Worm (Caenorhabditis elegans) whole organism, L4 larva: Measurements from ENCODE around the gene set-31.
A peak's percentile ranks its signal among the peaks of the same experiment; 100 is the strongest.

Experiments
- F10B5.3 ChIP-seq: sonication (generic microtip); optimal IDR thresholded peaks from 2 replicates; lab custom pipeline; 2016; ENCODE audit warnings: mild to moderate bottlenecking, missing genetic modification characterization, missing compliant biosample characterization
- F49E8.2 ChIP-seq: sonication (generic microtip); optimal IDR thresholded peaks from 2 replicates; lab custom pipeline; 2016; ENCODE audit warnings: missing compliant biosample characterization, mild to moderate bottlenecking, missing genetic modification characterization, borderline replicate concordance
- T26A8.4 ChIP-seq: fragments of 200-800 bp; sonication (Bioruptor generic); IDR thresholded peaks from 2 replicates; pipeline ENCODE4 v1.3.6; 2022; ENCODE audit warnings: missing genetic modification characterization, missing compliant biosample characterization
- Y48G9A.11 ChIP-seq: fragments of 200-800 bp; sonication (Bioruptor generic); IDR thresholded peaks from 2 replicates; pipeline ENCODE4 v1.3.6; 2022; ENCODE audit warnings: missing genetic modification reagents, missing genetic modification characterization, missing compliant biosample characterization
- aha-1 ChIP-seq: fragments of 150-350 bp; peaks from one replicate; lab custom pipeline; 2014; ENCODE audit warnings: missing biosample characterization, missing genetic modification characterization
- ceh-44 ChIP-seq: fragments of 200-800 bp; sonication (Bioruptor generic); IDR thresholded peaks from 2 replicates; pipeline ENCODE4 v1.3.6; 2022; ENCODE audit warnings: missing genetic modification reagents, missing genetic modification characterization, missing compliant biosample characterization
- daf-16 ChIP-seq, 3 experiments: sonication (generic microtip); optimal IDR thresholded peaks; 2 replicates each; lab custom pipeline; 2016 to 2017; ENCODE audit warnings: missing genetic modification characterization in 3 of 3, missing genetic modification reagents in 3 of 3, mild to moderate bottlenecking in 2 of 3, missing compliant biosample characterization in 2 of 3, missing biosample characterization in 1 of 3, moderate library complexity in 1 of 3
- dmd-6 ChIP-seq: fragments of 200-800 bp; sonication (Bioruptor generic); IDR thresholded peaks from 2 replicates; pipeline ENCODE4 v1.3.6; 2022; ENCODE audit warnings: missing genetic modification reagents, missing genetic modification characterization, missing compliant biosample characterization
- dmd-8 ChIP-seq: fragments of 200-800 bp; sonication (Bioruptor generic); IDR thresholded peaks from 2 replicates; pipeline ENCODE4 v1.3.6; 2022; ENCODE audit warnings: missing genetic modification characterization, missing compliant biosample characterization
- dmd-9 ChIP-seq: fragments of 200-800 bp; sonication (Bioruptor generic); IDR thresholded peaks from 2 replicates; pipeline ENCODE4 v1.3.6; 2022; ENCODE audit warnings: missing genetic modification reagents, missing genetic modification characterization, missing compliant biosample characterization
- dve-1 ChIP-seq: sonication (generic microtip); optimal IDR thresholded peaks from 2 replicates; lab custom pipeline; 2017; ENCODE audit warnings: antibody characterized with exemption, mild to moderate bottlenecking, missing genetic modification characterization, missing compliant biosample characterization; ENCODE audit not compliant: insufficient read depth
- egl-43 ChIP-seq: fragments of 200-800 bp; sonication (Bioruptor generic); IDR thresholded peaks from 2 replicates; pipeline ENCODE4 v1.3.6; 2022; ENCODE audit warnings: missing genetic modification reagents, missing genetic modification characterization, missing compliant biosample characterization
- hlh-11 ChIP-seq: fragments of 200-800 bp; sonication (Bioruptor generic); optimal IDR thresholded peaks from 2 replicates; lab custom pipeline; 2018; ENCODE audit warnings: mild to moderate bottlenecking, missing genetic modification characterization, missing compliant biosample characterization
- hmg-1.1 ChIP-seq: fragments of 200-800 bp; sonication (Bioruptor generic); IDR thresholded peaks from 2 replicates; pipeline ENCODE4 v1.3.6; 2022; ENCODE audit warnings: missing genetic modification reagents, missing genetic modification characterization, missing compliant biosample characterization
- lin-38 ChIP-seq: fragments of 200-800 bp; sonication (Bioruptor generic); IDR thresholded peaks from 2 replicates; pipeline ENCODE4 v1.3.6; 2022; ENCODE audit warnings: missing genetic modification reagents, missing genetic modification characterization, missing compliant biosample characterization
- madf-5 ChIP-seq, 2 experiments: fragments of 200-800 bp; sonication (Bioruptor generic); IDR thresholded peaks; 2 replicates each; pipeline ENCODE4 v1.3.6; 2022; ENCODE audit warnings: missing compliant biosample characterization in 2 of 2, missing genetic modification characterization in 2 of 2
- mdl-1 ChIP-seq, 2 experiments: fragments of 150-350 bp in 1 of 2; sonication (generic microtip) in 1 of 2; optimal IDR thresholded peaks; 2 replicates each; lab custom pipeline; 2014 to 2017; ENCODE audit warnings: missing biosample characterization in 2 of 2, missing genetic modification characterization in 2 of 2
- mdt-29 ChIP-seq: fragments of 200-800 bp; sonication (Bioruptor generic); IDR thresholded peaks from 2 replicates; pipeline ENCODE4 v1.3.6; 2022; ENCODE audit warnings: missing genetic modification reagents, missing genetic modification characterization, missing compliant biosample characterization
- mes-2 ChIP-seq: sonication (generic microtip); optimal IDR thresholded peaks from 2 replicates; lab custom pipeline; 2016; ENCODE audit warnings: missing genotype, mild to moderate bottlenecking, missing genetic modification characterization, missing compliant biosample characterization; ENCODE audit not compliant: poor library complexity, severe bottlenecking
- nhr-102 ChIP-seq: sonication (generic microtip); optimal IDR thresholded peaks from 2 replicates; lab custom pipeline; 2016; ENCODE audit warnings: mild to moderate bottlenecking, missing genetic modification characterization, moderate library complexity, missing compliant biosample characterization
- nhr-41 ChIP-seq: fragments of 200-800 bp; sonication (Bioruptor generic); IDR thresholded peaks from 2 replicates; pipeline ENCODE4 v1.3.6; 2022; ENCODE audit warnings: missing genetic modification reagents, missing genetic modification characterization, missing compliant biosample characterization
- nhr-42 ChIP-seq: fragments of 200-800 bp; sonication (Bioruptor generic); IDR thresholded peaks from 2 replicates; pipeline ENCODE4 v1.3.6; 2022; ENCODE audit warnings: missing genetic modification characterization, missing compliant biosample characterization
- nhr-48 ChIP-seq: sonication (generic microtip); optimal IDR thresholded peaks from 2 replicates; lab custom pipeline; 2016; ENCODE audit warnings: mild to moderate bottlenecking, missing genetic modification characterization, missing compliant biosample characterization
- php-3 ChIP-seq: fragments of 200-800 bp; sonication (Bioruptor generic); IDR thresholded peaks from 2 replicates; pipeline ENCODE4 v1.3.6; 2022; ENCODE audit warnings: missing genetic modification reagents, missing genetic modification characterization, missing compliant biosample characterization
- saeg-2 ChIP-seq: fragments of 200-800 bp; sonication (Bioruptor generic); IDR thresholded peaks from 2 replicates; pipeline ENCODE4 v1.3.6; 2022; ENCODE audit warnings: missing genetic modification reagents, missing genetic modification characterization, missing compliant biosample characterization
- set-16 ChIP-seq: fragments of 200-800 bp; sonication (Bioruptor generic); IDR thresholded peaks from 2 replicates; pipeline ENCODE4 v1.3.6; 2022; ENCODE audit warnings: missing genetic modification reagents, missing genetic modification characterization, missing compliant biosample characterization
- snpc-1.2 ChIP-seq: fragments of 200-800 bp; sonication (Bioruptor generic); IDR thresholded peaks from 2 replicates; pipeline ENCODE4 v1.3.6; 2022; ENCODE audit warnings: missing genetic modification reagents, missing genetic modification characterization, missing compliant biosample characterization
- snpc-4 ChIP-seq: fragments of 150-350 bp; optimal IDR thresholded peaks from 2 replicates; lab custom pipeline; 2014; ENCODE audit warnings: missing biosample characterization, missing genetic modification characterization
- spr-1 ChIP-seq: sonication (generic microtip); optimal IDR thresholded peaks from 2 replicates; lab custom pipeline; 2016; ENCODE audit warnings: mild to moderate bottlenecking, missing genetic modification characterization, missing compliant biosample characterization
- unc-62 ChIP-seq, 3 experiments: fragments of 150-350 bp in 1 of 3; sonication (generic microtip); optimal IDR thresholded peaks in 2 of 3; peaks in 1 of 3; 1 replicate in 1 of 3; 2 replicates in 2 of 3; lab custom pipeline; 2014 to 2017; ENCODE audit warnings: missing biosample characterization in 3 of 3, missing genetic modification characterization in 3 of 3, missing genetic modification reagents in 3 of 3, missing genotype in 1 of 3
- zag-1 ChIP-seq: fragments of 150-350 bp; optimal IDR thresholded peaks from 2 replicates; lab custom pipeline; 2014; ENCODE audit warnings: missing biosample characterization, missing genetic modification characterization
- zip-2 ChIP-seq: fragments of 150-350 bp; optimal IDR thresholded peaks from 2 replicates; lab custom pipeline; 2014; ENCODE audit warnings: missing biosample characterization, missing genetic modification characterization

Gene set-31

DNA sequence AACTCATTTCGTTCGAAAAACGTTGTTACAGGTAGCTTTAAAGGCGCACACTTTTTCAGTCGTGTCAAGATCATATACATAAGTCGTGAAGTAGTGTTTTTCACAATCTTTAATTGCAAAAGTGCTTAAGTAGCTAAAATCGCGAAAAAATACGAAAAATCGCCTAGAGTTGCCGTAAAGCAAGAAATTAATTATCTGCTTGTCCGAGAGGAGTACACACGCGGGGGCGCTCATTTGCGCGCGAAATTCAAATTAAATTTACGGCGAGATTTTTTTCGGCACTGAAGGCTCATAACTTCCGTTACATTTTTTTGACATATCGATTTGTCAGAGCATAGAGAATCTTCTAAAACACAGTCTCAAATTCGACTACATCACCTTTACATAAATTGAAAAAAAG lies 42.4 kb downstream of the set-31 start:
- no peak for TF ChIP-seq Y48G9A.11
- TF ChIP-seq lin-38 (GFP tag; lab: Robert Waterston, UW): no peak
- no peak for TF ChIP-seq zag-1 (tag; lab: Kevin White, UChicago)
- no peak for TF ChIP-seq mdt-29 (GFP tag; lab: Robert Waterston, UW)
- no peak for TF ChIP-seq zip-2 (tag; lab: Kevin White, UChicago)

DNA sequence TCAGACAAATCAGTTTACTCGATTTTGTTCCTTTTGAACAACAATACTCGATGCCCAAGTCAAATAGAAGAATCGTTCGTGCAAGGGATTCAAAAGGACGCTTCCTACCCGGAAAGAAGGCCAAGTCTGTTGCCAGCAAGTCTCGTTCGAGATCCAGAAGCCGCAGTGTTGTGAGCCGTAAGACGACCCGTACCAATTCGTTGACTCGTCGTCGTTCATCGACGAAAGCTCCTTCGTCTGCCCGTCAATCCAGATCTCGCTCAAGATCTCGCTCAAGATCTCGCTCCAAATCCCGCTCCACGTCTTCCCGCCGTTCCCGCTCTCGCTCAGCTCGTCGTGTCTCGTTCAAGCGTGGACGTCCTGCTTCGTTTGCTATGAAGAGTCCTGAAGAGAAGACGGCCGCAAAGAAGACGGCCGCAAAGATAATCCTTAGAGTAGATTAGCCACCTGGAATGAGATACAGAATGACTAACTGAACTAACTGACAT lies 43.0 kb downstream of the set-31 start, which contains the start of gene F08H9.2:
Gene F08H9.2, plus strand, starts transcription at position 51 of the 488 bp plus-strand sequence.
- peak; percentile 72 for TF ChIP-seq set-16 (GFP tag; lab: Robert Waterston, UW)
- TF ChIP-seq nhr-102 (tag; lab: Kevin White, UChicago): no peak
- TF ChIP-seq unc-62 (GFP tag; optimal IDR thresholded peaks at IDR 0.05 in 1 of 2; lab: Kevin White, UChicago): peak in 1 of 2 experiments; percentile 56
- no peak for TF ChIP-seq unc-62 (tag; optimal IDR thresholded peaks at IDR 0.05; lab: Kevin White, UChicago)

ce11 chrV:14462653-14463052 lies 45.0 kb downstream of the set-31 start:
- no peak for TF ChIP-seq daf-16 (GFP tag; optimal IDR thresholded peaks at IDR 0.05; lab: Kevin White, UChicago)
- peak; percentile 58 for TF ChIP-seq daf-16 (tag; optimal IDR thresholded peaks at IDR 0.05; lab: Kevin White, UChicago)
- TF ChIP-seq mdl-1 (tag; optimal IDR thresholded peaks at IDR 0.05; lab: Kevin White, UChicago): no peak
- no peak for TF ChIP-seq snpc-1.2 (GFP tag; lab: Robert Waterston, UW)
- TF ChIP-seq aha-1 (tag; lab: Kevin White, UChicago): peak; percentile 71

DNA sequence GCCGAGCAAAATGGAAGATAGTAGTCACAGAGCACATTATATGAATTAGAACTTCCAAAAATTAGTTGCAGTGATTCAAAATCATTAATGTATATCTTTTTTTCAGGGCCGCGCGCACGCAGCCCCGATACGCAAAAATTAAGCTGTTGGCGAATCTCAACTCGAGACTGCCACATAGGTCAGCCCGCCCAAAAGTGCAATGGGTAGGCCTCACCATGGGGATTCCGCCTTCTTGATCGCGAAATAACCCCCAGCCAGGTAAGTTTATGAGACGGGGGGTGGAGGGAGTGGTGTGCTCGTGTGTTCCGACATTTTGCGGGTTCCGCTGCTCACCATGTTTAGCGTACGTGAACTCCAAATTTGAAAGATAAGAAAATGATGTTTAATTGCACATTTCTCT lies 45.4 kb downstream of the set-31 start, which contains the start of gene F08H9.3:
Gene F08H9.3, minus strand, starts transcription at position 252 of the 400 bp plus-strand sequence.
- peak; percentile 69 for TF ChIP-seq snpc-4 (tag; lab: Kevin White, UChicago)
- peak; percentile 59 for TF ChIP-seq spr-1 (tag; lab: Kevin White, UChicago)
- 0 out of 4 replicates have a peak, but pooled peaks of 1 of the 2 experiments have one; percentile 18 for TF ChIP-seq madf-5 (GFP tag; IDR thresholded peaks at IDR 0.05; lab: Robert Waterston, UW)
- TF ChIP-seq egl-43: peak; percentile 76
- peak; percentile 43 for TF ChIP-seq dmd-6 (GFP tag; lab: Robert Waterston, UW)
- 0 out of 2 replicates have a peak, but pooled peaks have one; percentile 20 for TF ChIP-seq dmd-9
- TF ChIP-seq mdt-29 (GFP tag; lab: Robert Waterston, UW): 0 out of 2 replicates have a peak, but pooled peaks have one; percentile 36
- TF ChIP-seq php-3 (GFP tag; lab: Robert Waterston, UW): peak; percentile 58; the same call in 1 of the 2 replicates
- TF ChIP-seq set-16 (GFP tag; lab: Robert Waterston, UW): peak; percentile 54
- TF ChIP-seq F49E8.2 (tag; lab: Kevin White, UChicago): peak; percentile 63
- peak; percentile 24 for TF ChIP-seq hlh-11 (tag; lab: Kevin White, UChicago)
- 0 out of 2 replicates have a peak, but pooled peaks have one; percentile 30 for TF ChIP-seq nhr-42
- TF ChIP-seq T26A8.4: peak; percentile 79
- TF ChIP-seq snpc-1.2 (GFP tag; lab: Robert Waterston, UW): peak; percentile 73
- peak; percentile 46 for TF ChIP-seq nhr-48
- peak; percentile 24 for TF ChIP-seq mes-2 (tag; lab: Kevin White, UChicago)
- TF ChIP-seq saeg-2: 0 out of 2 replicates have a peak, but pooled peaks have one; percentile 13
- peak; percentile 87 for TF ChIP-seq ceh-44
- peak; percentile 64 for TF ChIP-seq lin-38 (GFP tag; lab: Robert Waterston, UW)
- 0 out of 2 replicates have a peak, but pooled peaks have one; percentile 38 for TF ChIP-seq dmd-8
- TF ChIP-seq Y48G9A.11: peak; percentile 67
- 0 out of 2 replicates have a peak, but pooled peaks have one; percentile 30 for TF ChIP-seq hmg-1.1 (GFP tag; lab: Robert Waterston, UW)
- peak in 1 of 2 experiments; percentile 60 for TF ChIP-seq daf-16 (GFP tag; optimal IDR thresholded peaks at IDR 0.05; lab: Kevin White, UChicago)
- peak; percentile 50 for TF ChIP-seq daf-16 (tag; optimal IDR thresholded peaks at IDR 0.05; lab: Kevin White, UChicago)
- TF ChIP-seq F10B5.3 (tag; lab: Kevin White, UChicago): peak; percentile 28
- peak; percentile 76 for TF ChIP-seq dve-1
- 0 out of 2 replicates have a peak, but pooled peaks have one; percentile 37 for TF ChIP-seq nhr-41 (GFP tag; lab: Robert Waterston, UW)
- peak; percentile 70 for TF ChIP-seq nhr-102 (tag; lab: Kevin White, UChicago)
